Worm (Caenorhabditis elegans) whole organism, mixed stage, embryonic: ENCODE measurements around the gene C28G1.10.

Source experiments
- M03D4.4 ChIP-seq: sonication (generic microtip); optimal IDR thresholded peaks from 2 replicates; lab custom pipeline; 2017; ENCODE audit warnings: mild to moderate bottlenecking, missing genetic modification characterization, missing compliant biosample characterization
- bed-3 ChIP-seq: fragments of 200-800 bp; sonication (Bioruptor generic); optimal IDR thresholded peaks from 3 replicates; lab custom pipeline; 2018; ENCODE audit warnings: mild to moderate bottlenecking, missing genetic modification characterization, moderate library complexity, missing compliant biosample characterization
- blmp-1 ChIP-seq: fragments of 150-350 bp; optimal IDR thresholded peaks from 2 replicates; lab custom pipeline; 2014; ENCODE audit warnings: missing biosample characterization, missing genetic modification characterization
- ceh-39 ChIP-seq: fragments of 150-350 bp; optimal IDR thresholded peaks from 2 replicates; lab custom pipeline; 2014; ENCODE audit warnings: missing biosample characterization, missing genetic modification characterization
- ceh-43 ChIP-seq: fragments of 200-800 bp; sonication (Bioruptor generic); optimal IDR thresholded peaks from 2 replicates; lab custom pipeline; 2018; ENCODE audit warnings: mild to moderate bottlenecking, missing genetic modification characterization, moderate library complexity, missing compliant biosample characterization
- ceh-83 ChIP-seq: fragments of 200-800 bp; sonication (Bioruptor generic); optimal IDR thresholded peaks from 2 replicates; lab custom pipeline; 2018; ENCODE audit warnings: mild to moderate bottlenecking, missing genetic modification characterization, missing compliant biosample characterization
- ces-1 ChIP-seq: fragments of 150-350 bp; optimal IDR thresholded peaks from 2 replicates; lab custom pipeline; 2014; ENCODE audit warnings: missing biosample characterization, missing genetic modification reagents, missing genetic modification characterization
- drap-1 ChIP-seq: fragments of 200-800 bp; sonication (Bioruptor generic); optimal IDR thresholded peaks from 3 replicates; lab custom pipeline; 2018; ENCODE audit warnings: mild to moderate bottlenecking, missing genetic modification characterization, missing compliant biosample characterization
- elt-3 ChIP-seq: fragments of 150-350 bp; optimal IDR thresholded peaks from 2 replicates; lab custom pipeline; 2014; ENCODE audit warnings: missing biosample characterization, missing genetic modification characterization
- ham-2 ChIP-seq: fragments of 200-800 bp; sonication (Bioruptor generic); optimal IDR thresholded peaks from 2 replicates; lab custom pipeline; 2018; ENCODE audit warnings: mild to moderate bottlenecking, missing genetic modification characterization, missing compliant biosample characterization
- hlh-1 ChIP-seq: fragments of 150-350 bp; optimal IDR thresholded peaks from 2 replicates; lab custom pipeline; 2014; ENCODE audit warnings: missing biosample characterization, missing genetic modification reagents, missing genetic modification characterization
- lin-13 ChIP-seq: fragments of 150-350 bp; optimal IDR thresholded peaks from 2 replicates; lab custom pipeline; 2014; ENCODE audit warnings: missing biosample characterization, missing genetic modification characterization
- lin-32 ChIP-seq: fragments of 200-800 bp; sonication (Bioruptor generic); optimal IDR thresholded peaks from 2 replicates; lab custom pipeline; 2018; ENCODE audit warnings: mild to moderate bottlenecking, missing genetic modification characterization, missing compliant biosample characterization
- lsy-2 ChIP-seq: fragments of 150-350 bp; optimal IDR thresholded peaks from 2 replicates; lab custom pipeline; 2014; ENCODE audit warnings: missing biosample characterization, missing genetic modification characterization
- mab-5 ChIP-seq: fragments of 150-350 bp; optimal IDR thresholded peaks from 2 replicates; lab custom pipeline; 2014; ENCODE audit warnings: missing biosample characterization, missing genetic modification characterization
- mep-1 ChIP-seq: fragments of 150-350 bp; optimal IDR thresholded peaks from 2 replicates; lab custom pipeline; 2017; ENCODE audit warnings: missing biosample characterization, missing genetic modification reagents, missing genetic modification characterization, inconsistent platforms
- mls-2 ChIP-seq: sonication (generic microtip); optimal IDR thresholded peaks from 2 replicates; lab custom pipeline; 2016; ENCODE audit warnings: mild to moderate bottlenecking, missing genetic modification characterization, moderate library complexity, missing compliant biosample characterization
- nhr-12 ChIP-seq: fragments of 150-350 bp; optimal IDR thresholded peaks from 2 replicates; lab custom pipeline; 2014; ENCODE audit warnings: missing biosample characterization, missing genetic modification characterization
- nhr-2 ChIP-seq: fragments of 150-350 bp; optimal IDR thresholded peaks from 2 replicates; lab custom pipeline; 2014; ENCODE audit warnings: missing biosample characterization, missing genetic modification characterization
- nhr-28 ChIP-seq: fragments of 150-350 bp; optimal IDR thresholded peaks from 2 replicates; lab custom pipeline; 2014; ENCODE audit warnings: missing biosample characterization, missing genetic modification characterization
- nhr-76 ChIP-seq: sonication (generic microtip); optimal IDR thresholded peaks from 2 replicates; lab custom pipeline; 2017; ENCODE audit warnings: missing biosample characterization, missing genetic modification characterization
- pha-4 ChIP-seq: fragments of 150-350 bp; optimal IDR thresholded peaks from 2 replicates; lab custom pipeline; 2018; ENCODE audit warnings: missing biosample characterization, missing genetic modification reagents, missing genetic modification characterization
- sem-2 ChIP-seq: fragments of 200-800 bp; sonication (Bioruptor generic); optimal IDR thresholded peaks from 2 replicates; lab custom pipeline; 2018; ENCODE audit warnings: mild to moderate bottlenecking, missing genetic modification characterization, missing compliant biosample characterization
- snpc-4 ChIP-seq: fragments of 150-350 bp; optimal IDR thresholded peaks from 2 replicates; lab custom pipeline; 2014; ENCODE audit warnings: missing biosample characterization, missing genetic modification characterization
- sptf-1 ChIP-seq: sonication (generic microtip); optimal IDR thresholded peaks from 2 replicates; lab custom pipeline; 2017; ENCODE audit warnings: mild to moderate bottlenecking, missing genetic modification characterization, moderate library complexity, missing compliant biosample characterization
- tbx-8 ChIP-seq: fragments of 200-800 bp; sonication (Bioruptor generic); optimal IDR thresholded peaks from 2 replicates; lab custom pipeline; 2018; ENCODE audit warnings: mild to moderate bottlenecking, missing genetic modification characterization, moderate library complexity, missing compliant biosample characterization
- unc-120 ChIP-seq: sonication (generic microtip); optimal IDR thresholded peaks from 2 replicates; lab custom pipeline; 2017; ENCODE audit warnings: missing genetic modification characterization, missing compliant biosample characterization; ENCODE audit not compliant: poor library complexity, severe bottlenecking
- unc-39 ChIP-seq: fragments of 150-350 bp; optimal IDR thresholded peaks from 2 replicates; lab custom pipeline; 2014; ENCODE audit warnings: missing biosample characterization, missing genetic modification characterization
- unc-62 ChIP-seq: fragments of 150-350 bp; optimal IDR thresholded peaks from 2 replicates; lab custom pipeline; 2014; ENCODE audit warnings: missing biosample characterization, missing genetic modification reagents, missing genetic modification characterization
- zip-8 ChIP-seq: fragments of 150-350 bp; optimal IDR thresholded peaks from 2 replicates; lab custom pipeline; 2014; ENCODE audit warnings: missing biosample characterization, missing genetic modification characterization
- ztf-11 ChIP-seq: fragments of 150-350 bp; optimal IDR thresholded peaks from 2 replicates; lab custom pipeline; 2014; ENCODE audit warnings: missing biosample characterization, missing genetic modification characterization

C28G1.10 gene

DNA sequence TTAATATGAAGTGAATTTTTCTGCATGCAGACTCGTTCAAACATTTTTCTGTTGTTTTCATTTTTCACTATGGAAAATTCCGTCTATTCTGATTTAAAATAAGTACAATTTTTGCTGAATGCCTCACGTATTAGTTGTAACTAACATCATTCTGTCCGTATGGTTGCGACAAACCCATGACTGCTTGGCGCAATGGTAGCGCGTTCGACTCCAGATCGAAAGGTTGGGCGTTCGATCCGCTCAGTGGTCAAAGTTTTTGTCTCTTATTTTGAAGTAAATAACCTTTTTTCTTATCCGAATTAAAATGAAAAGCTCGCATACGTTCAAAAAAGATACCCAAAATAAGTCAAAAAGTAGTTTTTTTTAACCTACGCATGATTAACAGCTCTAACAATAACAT lies 30.2 kb downstream of the C28G1.10 start:
- TF ChIP-seq lin-32 (no peak), hlh-1 (no peak), bed-3 (GFP tag; lab: Kevin White, UChicago) (no peak), nhr-2 (tag; lab: Kevin White, UChicago) (no peak), ces-1 (GFP tag; lab: Kevin White, UChicago) (no peak), ztf-11 (tag; lab: Kevin White, UChicago) (no peak), unc-39 (tag; lab: Kevin White, UChicago) (no peak), nhr-76 (tag; lab: Kevin White, UChicago) (no peak), pha-4 (tag; lab: Kevin White, UChicago) (no peak), drap-1 (GFP tag; lab: Kevin White, UChicago) (no peak), snpc-4 (tag; lab: Kevin White, UChicago) (no peak), mls-2 (tag; lab: Kevin White, UChicago) (no peak), ham-2 (no peak), nhr-12 (tag; lab: Kevin White, UChicago) (no peak), zip-8 (tag; lab: Kevin White, UChicago) (no peak), lsy-2 (no peak), lin-13 (no peak), blmp-1 (tag; lab: Kevin White, UChicago) (no peak)
- TF ChIP-seq, all 35 proteins: peak for 0

DNA sequence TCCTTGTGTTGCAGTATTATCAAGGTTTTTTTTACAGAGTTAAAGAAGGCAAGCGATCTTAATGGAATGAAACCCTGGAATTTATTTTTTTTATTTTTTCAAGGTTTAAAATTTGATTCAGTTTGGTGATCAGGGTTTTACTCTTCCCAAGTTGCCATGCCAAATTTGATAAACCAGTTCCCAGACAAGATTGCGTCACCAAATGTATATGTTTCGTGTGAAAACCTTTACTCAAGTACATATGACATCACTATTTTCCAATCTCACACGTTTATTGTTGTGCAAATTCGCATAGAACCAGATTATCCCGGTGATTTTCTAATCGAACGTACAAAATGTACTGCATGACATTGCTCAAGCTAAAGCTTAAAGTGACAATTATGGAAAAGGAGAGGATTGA lies 31.8 kb downstream of the C28G1.10 start:
- TF ChIP-seq mab-5 (tag; lab: Kevin White, UChicago): no peak
- peak; percentile 89 for TF ChIP-seq zip-8 (tag; lab: Kevin White, UChicago)
- no peak for TF ChIP-seq bed-3 (GFP tag; lab: Kevin White, UChicago)
- TF ChIP-seq ces-1 (GFP tag; lab: Kevin White, UChicago): no peak

DNA sequence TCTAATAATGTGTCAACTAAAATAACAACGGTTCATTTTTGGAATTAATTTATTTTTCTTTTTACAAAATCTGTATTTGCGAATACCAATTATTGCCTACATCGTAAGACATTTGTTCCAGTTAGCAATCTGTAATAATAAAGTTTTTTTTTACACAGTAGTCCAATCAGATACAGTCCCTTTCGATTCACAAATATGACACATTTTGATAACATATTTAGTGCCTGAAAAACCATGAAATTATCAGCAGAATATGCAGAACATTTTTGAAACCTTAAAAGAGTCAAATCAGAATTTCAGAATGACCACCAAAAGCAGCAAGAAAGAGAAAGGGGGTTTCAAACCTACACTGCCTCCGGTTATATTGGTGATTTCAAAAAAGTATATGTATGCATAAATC lies 32.4 kb downstream of the C28G1.10 start, which contains the start of gene C06E2.2:
Gene C06E2.2, plus strand, starts transcription at position 301 of the 400 bp plus-strand sequence.
- no peak for TF ChIP-seq ceh-43
- TF ChIP-seq ztf-11 (tag; lab: Kevin White, UChicago): no peak
- TF ChIP-seq blmp-1 (tag; lab: Kevin White, UChicago): no peak
- TF ChIP-seq pha-4 (tag; lab: Kevin White, UChicago): no peak
- TF ChIP-seq lin-32: no peak
- no peak for TF ChIP-seq mab-5 (tag; lab: Kevin White, UChicago)
- no peak for TF ChIP-seq ceh-83 (GFP tag; lab: Kevin White, UChicago)
- no peak for TF ChIP-seq ham-2
- TF ChIP-seq, all 35 proteins: peak for 0

DNA sequence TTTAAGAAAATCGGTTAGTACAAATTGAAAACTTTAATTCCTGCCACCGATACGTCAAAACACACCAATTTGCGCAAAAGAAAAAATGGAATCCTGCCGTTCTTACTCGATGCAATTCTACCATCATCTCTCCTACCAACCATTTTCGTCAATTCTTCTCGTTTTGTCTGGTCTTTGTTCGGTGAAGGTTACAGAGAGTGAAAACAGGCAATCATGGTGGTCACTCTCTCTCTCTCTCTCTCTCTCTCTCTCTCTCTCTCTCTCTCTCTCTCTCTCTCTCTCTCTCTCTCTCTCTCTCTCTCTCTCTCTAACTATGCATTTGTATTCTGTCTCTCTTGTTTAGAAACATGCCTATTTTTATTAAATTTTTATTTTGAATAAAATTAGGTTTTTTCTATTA lies 35.2 kb downstream of the C28G1.10 start:
- no peak for TF ChIP-seq lin-32
- no peak for TF ChIP-seq mab-5 (tag; lab: Kevin White, UChicago)
- TF ChIP-seq sptf-1 (tag; lab: Kevin White, UChicago): no peak
- no peak for TF ChIP-seq ces-1 (GFP tag; lab: Kevin White, UChicago)
- TF ChIP-seq ham-2: no peak
- TF ChIP-seq elt-3 (tag; lab: Kevin White, UChicago): no peak
- no peak for TF ChIP-seq mep-1
- no peak for TF ChIP-seq hlh-1
- TF ChIP-seq nhr-28: no peak
- no peak for TF ChIP-seq M03D4.4 (tag; lab: Kevin White, UChicago)
- no peak for TF ChIP-seq sem-2 (GFP tag; lab: Kevin White, UChicago)
- TF ChIP-seq snpc-4 (tag; lab: Kevin White, UChicago): no peak
- no peak for TF ChIP-seq unc-39 (tag; lab: Kevin White, UChicago)
- TF ChIP-seq bed-3 (GFP tag; lab: Kevin White, UChicago): no peak
- no peak for TF ChIP-seq nhr-2 (tag; lab: Kevin White, UChicago)
- no peak for TF ChIP-seq mls-2 (tag; lab: Kevin White, UChicago)
- TF ChIP-seq zip-8 (tag; lab: Kevin White, UChicago): no peak
- no peak for TF ChIP-seq tbx-8

DNA sequence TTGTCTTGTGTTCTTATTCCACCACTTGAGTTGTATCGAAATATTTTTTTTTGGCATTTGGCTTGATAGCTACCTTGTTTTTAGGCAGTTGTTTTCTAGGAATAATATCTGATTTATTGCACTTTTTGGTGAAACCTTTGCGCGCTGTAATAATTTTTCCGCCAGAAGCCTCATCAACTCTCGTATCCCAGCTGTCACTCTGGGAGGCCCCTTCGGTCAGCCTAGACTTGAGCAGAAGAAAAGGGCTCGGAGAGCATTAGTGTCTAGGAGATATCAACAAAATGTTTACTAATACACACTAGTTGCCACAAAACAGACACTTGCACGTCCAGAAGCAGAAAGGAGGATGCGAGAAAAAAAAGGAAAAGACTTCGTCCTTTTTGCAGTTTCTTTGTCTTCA lies 41.9 kb downstream of the C28G1.10 start:
- TF ChIP-seq lsy-2 (no peak), nhr-76 (tag; lab: Kevin White, UChicago) (no peak), hlh-1 (peak; percentile 57), ceh-39 (no peak), blmp-1 (tag; lab: Kevin White, UChicago) (no peak), mab-5 (tag; lab: Kevin White, UChicago) (no peak), unc-120 (tag; lab: Kevin White, UChicago) (no peak), unc-62 (peak; percentile 67)
